ENCODE assay signal across 2 worm cellular contexts in the genomic region with DNA sequence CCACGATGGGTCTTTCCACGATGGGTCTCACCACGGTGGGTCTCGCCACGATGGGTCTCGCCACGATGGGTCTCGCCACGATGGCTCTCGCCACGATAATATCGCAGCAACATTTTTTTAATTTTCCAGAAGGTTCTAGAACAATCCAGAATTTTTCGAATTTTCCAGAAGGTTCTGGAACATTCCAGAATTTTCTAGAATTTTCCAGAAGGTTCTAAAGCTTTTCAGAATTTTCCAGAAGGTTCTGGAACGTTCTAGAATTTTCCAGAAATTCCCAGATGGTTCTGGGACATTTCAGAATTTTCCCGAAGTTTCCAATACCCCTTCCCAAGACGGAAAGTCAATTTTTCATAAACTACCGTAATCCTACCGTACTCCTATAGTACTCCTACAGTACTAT.
TF ChIP-seq lines count a peak whose summit lies in the region.

No protein-coding gene starts in this region.

TF ChIP-seq in whole organism, midembryonic, 9 proteins besides CTCF, POLR2A, EP300 and RAD21:
- TF ChIP-seq flt-1 (GFP tag; IDR thresholded peaks at IDR 0.05; lab: Robert Waterston, UW), result peak; percentile 62; the same call in 1 of the 2 replicates

TF ChIP-seq in whole organism, young adult, 124 proteins besides CTCF, POLR2A, EP300 and RAD21:
- TF ChIP-seq hsf-1 (GFP tag; IDR thresholded peaks at IDR 0.05; lab: Robert Waterston, UW), result peak; percentile 95
TF ChIP-seq in whole organism, young adult: peak in this region for 1; not testable (repeated sequence) for 123.
